Worm (Caenorhabditis elegans) whole organism, L1 larva: ENCODE data around the gene T19E7.6.

Source experiments
- efl-1 ChIP-seq, 4 experiments: fragments of 150-350 bp; optimal IDR thresholded peaks in 3 of 4; peaks in 1 of 4; 1 replicate in 1 of 4; 2 replicates in 3 of 4; lab custom pipeline; 2014; ENCODE audit warnings: missing biosample characterization in 2 of 4, missing genetic modification characterization in 2 of 4, missing genetic modification reagents in 2 of 4
- pqm-1 ChIP-seq: sonication (generic microtip); optimal IDR thresholded peaks from 3 replicates; lab custom pipeline; 2017; ENCODE audit warnings: missing biosample characterization, missing genetic modification characterization
- snpc-4 ChIP-seq: fragments of 150-350 bp; optimal IDR thresholded peaks from 2 replicates; lab custom pipeline; 2014; ENCODE audit warnings: missing biosample characterization, missing genetic modification characterization
- tbx-2 ChIP-seq: sonication (generic microtip); optimal IDR thresholded peaks from 2 replicates; lab custom pipeline; 2016; ENCODE audit warnings: missing genetic modification characterization, missing compliant biosample characterization
- unc-62 ChIP-seq: fragments of 150-350 bp; optimal IDR thresholded peaks from 2 replicates; lab custom pipeline; 2014; ENCODE audit warnings: missing biosample characterization, missing genetic modification reagents, missing genetic modification characterization

DNA sequence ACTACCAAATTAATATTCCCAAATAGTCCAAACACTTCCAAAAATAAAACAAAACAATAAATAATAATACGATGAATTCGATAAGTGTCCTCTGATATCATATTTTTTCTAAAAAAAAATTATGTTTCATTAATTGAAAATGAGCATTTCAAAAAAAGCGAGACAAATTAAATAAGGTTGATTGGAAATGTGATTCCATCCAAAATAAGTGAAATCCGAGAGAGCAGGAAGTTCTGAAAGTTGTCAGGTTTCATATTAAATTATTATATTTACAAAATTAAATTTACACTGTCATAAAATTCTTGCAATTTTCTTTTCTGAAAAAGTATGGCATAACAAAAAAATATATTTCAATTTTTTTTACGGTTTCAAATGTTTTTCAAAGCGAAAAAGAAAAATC lies 42.2 kb downstream of the T19E7.6 start, which contains the start of gene srsx-14:
- TF ChIP-seq unc-62 (no peak), tbx-2 (tag; lab: Kevin White, UChicago) (no peak), efl-1 (optimal IDR thresholded peaks at IDR 0.05; lab: Kevin White, UChicago) (no peak), efl-1 (GFP tag; optimal IDR thresholded peaks at IDR 0.05 in 1 of 2; lab: Kevin White, UChicago) (no peak), pqm-1 (tag; lab: Kevin White, UChicago) (no peak), snpc-4 (tag; lab: Kevin White, UChicago) (no peak)
